Fruit fly (Drosophila melanogaster): ENCODE data around the gene sowah.

sowah gene

DNA sequence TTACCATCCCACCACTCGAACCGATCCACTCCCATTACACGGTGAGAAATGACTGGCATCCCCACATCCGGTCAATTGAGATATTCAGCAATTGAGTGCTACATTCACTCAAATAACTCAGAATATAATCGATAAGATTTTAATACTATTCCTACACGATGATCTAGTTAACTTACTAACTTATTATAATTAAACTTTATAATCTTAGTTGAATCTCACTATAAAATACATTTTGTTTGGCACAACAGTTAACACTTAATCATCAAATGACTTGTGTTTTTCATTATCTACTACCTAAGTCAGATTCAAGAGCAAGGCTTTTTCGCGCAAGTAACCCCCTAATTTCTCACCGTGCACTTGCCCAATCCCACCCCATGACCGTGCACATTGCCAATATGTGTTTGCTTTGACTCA, 77.0 kb downstream of the sowah start (continued):
- no peak for TF ChIP-seq pfk (GFP tag; optimal IDR thresholded peaks at IDR 0.05)
- peak; percentile 44 for TF ChIP-seq Blimp-1 (GFP tag; optimal IDR thresholded peaks at IDR 0.05)
- TF ChIP-seq chif (GFP tag; optimal IDR thresholded peaks at IDR 0.05) = peak in 1 of 2 experiments; percentile 12
- TF ChIP-seq Sry-δ (GFP tag; optimal IDR thresholded peaks at IDR 0.05) = no peak
- no peak for TF ChIP-seq peb (GFP tag; IDR thresholded peaks at IDR 0.05)
- no peak for TF ChIP-seq Hey (tag; optimal IDR thresholded peaks at IDR 0.05)
- no peak for TF ChIP-seq CG14050 (GFP tag; IDR thresholded peaks at IDR 0.05)
- TF ChIP-seq Dip3 (GFP tag; optimal IDR thresholded peaks at IDR 0.05) = no peak
- TF ChIP-seq CG30020 (tag; optimal IDR thresholded peaks at IDR 0.05) = no peak
- TF ChIP-seq CG7556 (GFP tag; optimal IDR thresholded peaks at IDR 0.05) = peak; percentile 56
- peak; percentile 38 for TF ChIP-seq CG11723 (GFP tag; optimal IDR thresholded peaks at IDR 0.05)
- TF ChIP-seq cad (GFP tag; optimal IDR thresholded peaks at IDR 0.05) = no peak
- no peak for TF ChIP-seq ap (GFP tag; IDR thresholded peaks at IDR 0.05)
- TF ChIP-seq cas (GFP tag; IDR thresholded peaks at IDR 0.05) = no peak
- peak; percentile 39 for TF ChIP-seq CG9437 (GFP tag; optimal IDR thresholded peaks at IDR 0.05)
- no peak for TF ChIP-seq TFAM (GFP tag; optimal IDR thresholded peaks at IDR 0.05)
- no peak for TF ChIP-seq E2f2 (GFP tag; IDR thresholded peaks at IDR 0.05)
- TF ChIP-seq CG8089 (GFP tag; optimal IDR thresholded peaks at IDR 0.05) = no peak
- TF ChIP-seq CG7745 (tag; optimal IDR thresholded peaks at IDR 0.05) = no peak
- TF ChIP-seq Adf1 (GFP tag; IDR thresholded peaks at IDR 0.05) = no peak
- TF ChIP-seq gro (GFP tag; optimal IDR thresholded peaks at IDR 0.05) = no peak
- TF ChIP-seq CG12391 (tag; optimal IDR thresholded peaks at IDR 0.05) = peak; percentile 57
- TF ChIP-seq HmgD (GFP tag; optimal IDR thresholded peaks at IDR 0.05) = no peak
- no peak for TF ChIP-seq CG8765 (GFP tag; IDR thresholded peaks at IDR 0.05)
- 0 out of 2 replicates have a peak, but pooled peaks have one; percentile 26 for TF ChIP-seq Xrp1 (GFP tag; IDR thresholded peaks at IDR 0.05)
- TF ChIP-seq sima (GFP tag; optimal IDR thresholded peaks at IDR 0.05) = no peak
- TF ChIP-seq vvl (GFP tag; IDR thresholded peaks at IDR 0.05) = 0 out of 2 replicates have a peak, but pooled peaks have one; percentile 19
- TF ChIP-seq slp2 (GFP tag; optimal IDR thresholded peaks at IDR 0.05) = peak; percentile 1
- no peak for TF ChIP-seq Opbp (GFP tag; IDR thresholded peaks at IDR 0.05; ENCODE audit: partially characterized antibody)
- peak; percentile 49; the same call in 1 of the 3 replicates for TF ChIP-seq dysf (GFP tag; IDR thresholded peaks at IDR 0.05)
- peak; percentile 7 for TF ChIP-seq CG10543 (GFP tag; optimal IDR thresholded peaks at IDR 0.05)
- TF ChIP-seq lmd (GFP tag; IDR thresholded peaks at IDR 0.05) = no peak
- TF ChIP-seq zen (tag; optimal IDR thresholded peaks at IDR 0.05) = no peak
- peak; percentile 53 for TF ChIP-seq nmo (GFP tag; optimal IDR thresholded peaks at IDR 0.05)
- TF ChIP-seq jing (GFP tag; optimal IDR thresholded peaks at IDR 0.05) = no peak
- TF ChIP-seq ttk (GFP tag; IDR thresholded peaks at IDR 0.05) = no peak
- peak in 1 of 3 experiments; percentile 42 for TF ChIP-seq lola (GFP tag; optimal IDR thresholded peaks at IDR 0.05)
- TF ChIP-seq Sox100B (GFP tag; optimal IDR thresholded peaks at IDR 0.05) = peak; percentile 51
- TF ChIP-seq HLH4C (GFP tag; IDR thresholded peaks at IDR 0.05; ENCODE audit: partially characterized antibody) = no peak
- no peak for TF ChIP-seq wdn (GFP tag; IDR thresholded peaks at IDR 0.05)
- TF ChIP-seq btn (GFP tag; optimal IDR thresholded peaks at IDR 0.05) = no peak
- no peak for TF ChIP-seq CG17912 (GFP tag; optimal IDR thresholded peaks at IDR 0.05)
- peak; percentile 35 for TF ChIP-seq CG10209 (GFP tag; optimal IDR thresholded peaks at IDR 0.05)
- TF ChIP-seq CG17612 (GFP tag; IDR thresholded peaks at IDR 0.05) = no peak
- peak; percentile 21; the same call in 1 of the 3 replicates for TF ChIP-seq tgo (GFP tag; IDR thresholded peaks at IDR 0.05)
- no peak for TF ChIP-seq ash1 (GFP tag; optimal IDR thresholded peaks at IDR 0.05)
- TF ChIP-seq scrt (GFP tag; optimal IDR thresholded peaks at IDR 0.05) = no peak
- no peak for TF ChIP-seq Camta (GFP tag; optimal IDR thresholded peaks at IDR 0.05)
- peak; percentile 27 for TF ChIP-seq CG12769 (tag; optimal IDR thresholded peaks at IDR 0.05)
- TF ChIP-seq CG9932 (GFP tag; IDR thresholded peaks at IDR 0.05) = no peak
- no peak for TF ChIP-seq CG6654 (GFP tag; optimal IDR thresholded peaks at IDR 0.05)
- no peak for TF ChIP-seq shn (GFP tag; optimal IDR thresholded peaks at IDR 0.05)
